Worm (Caenorhabditis elegans) whole organism, L1 larva: ENCODE measurements around the gene srd-39.

ENCODE experiments used
- ama-1 ChIP-seq: fragments of 150-350 bp; optimal IDR thresholded peaks from 2 replicates; lab custom pipeline; 2014
- efl-1 ChIP-seq, 4 experiments: fragments of 150-350 bp; optimal IDR thresholded peaks in 3 of 4; peaks in 1 of 4; 1 replicate in 1 of 4; 2 replicates in 3 of 4; lab custom pipeline; 2014; ENCODE audit warnings: missing biosample characterization in 2 of 4, missing genetic modification characterization in 2 of 4, missing genetic modification reagents in 2 of 4
- nhr-11 ChIP-seq: fragments of 150-350 bp; optimal IDR thresholded peaks from 2 replicates; lab custom pipeline; 2014; ENCODE audit warnings: missing biosample characterization, missing genetic modification characterization
- nhr-85 ChIP-seq: sonication (generic microtip); peaks from one replicate; lab custom pipeline; 2016; ENCODE audit warnings: missing genetic modification characterization, inconsistent platforms, missing compliant biosample characterization
- nhr-90 ChIP-seq: sonication (generic microtip); optimal IDR thresholded peaks from 2 replicates; lab custom pipeline; 2016; ENCODE audit warnings: mild to moderate bottlenecking, missing genetic modification characterization, missing compliant biosample characterization; ENCODE audit not compliant: poor library complexity
- snpc-4 ChIP-seq: fragments of 150-350 bp; optimal IDR thresholded peaks from 2 replicates; lab custom pipeline; 2014; ENCODE audit warnings: missing biosample characterization, missing genetic modification characterization
- zag-1 ChIP-seq: fragments of 150-350 bp; optimal IDR thresholded peaks from 2 replicates; lab custom pipeline; 2014; ENCODE audit warnings: missing biosample characterization, missing genetic modification characterization
- ztf-11 ChIP-seq, 2 experiments: sonication (generic microtip); optimal IDR thresholded peaks; 2 replicates each; lab custom pipeline; 2016 to 2017; ENCODE audit warnings: missing genetic modification characterization in 2 of 2, missing biosample characterization in 1 of 2, missing compliant biosample characterization in 1 of 2

DNA sequence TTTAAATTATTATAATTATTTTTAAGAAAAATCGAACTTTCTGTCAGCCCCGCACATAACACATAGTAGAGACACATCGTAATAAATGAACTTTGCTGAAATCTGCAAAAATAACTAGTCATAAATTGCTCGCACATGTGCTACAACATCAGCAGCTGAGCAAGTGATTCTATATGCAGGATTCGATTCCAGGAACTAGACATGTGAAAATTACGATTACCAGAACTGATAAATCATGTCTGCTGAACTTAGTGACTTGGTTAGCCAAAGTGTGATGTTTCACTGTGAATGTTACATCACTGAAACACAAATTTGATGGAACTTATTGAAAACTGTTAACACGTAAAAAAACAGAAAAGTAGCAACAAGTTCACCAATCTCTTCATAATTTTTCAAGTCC, 46.8 kb upstream of the srd-39 start:
- TF ChIP-seq nhr-85 (tag; lab: Kevin White, UChicago) (no peak), snpc-4 (tag; lab: Kevin White, UChicago) (no peak), nhr-11 (tag; lab: Kevin White, UChicago) (peak; percentile 29), efl-1 (optimal IDR thresholded peaks at IDR 0.05; lab: Kevin White, UChicago) (no peak), efl-1 (GFP tag; optimal IDR thresholded peaks at IDR 0.05 in 1 of 2; lab: Kevin White, UChicago) (peak in 1 of 2 experiments; percentile 2), ama-1 (lab: Kevin White, UChicago) (no peak), nhr-90 (tag; lab: Kevin White, UChicago) (no peak), zag-1 (tag; lab: Kevin White, UChicago) (no peak), ztf-11 (tag; optimal IDR thresholded peaks at IDR 0.05; lab: Kevin White, UChicago) (no peak)
